Fruit fly (Drosophila melanogaster) whole organism, embryonic: Measurements from ENCODE around the gene CG15406.
A peak's percentile ranks its signal among the peaks of the same experiment; 100 is the strongest.

Experiments used
- Adf1 ChIP-seq: fragments of 200-800 bp; sonication (Bioruptor generic); IDR thresholded peaks from 2 replicates; pipeline ENCODE4 v1.3.6; 2022; ENCODE audit warnings: missing biosample characterization, missing genetic modification characterization
- CG1024 ChIP-seq: fragments of 200-800 bp; sonication (Bioruptor generic); IDR thresholded peaks from 2 replicates; pipeline ENCODE4 v1.3.6; 2022; ENCODE audit warnings: missing biosample characterization, missing genetic modification characterization
- CG11504 ChIP-seq: fragments of 200-800 bp; sonication (Bioruptor generic); optimal IDR thresholded peaks from 3 replicates; lab custom pipeline; 2019; ENCODE audit warnings: missing biosample characterization, mild to moderate bottlenecking, missing genetic modification characterization, moderate library complexity
- CG11696 ChIP-seq: fragments of 200-800 bp; sonication (Bioruptor generic); IDR thresholded peaks from 2 replicates; pipeline ENCODE4 v1.3.6; 2022; ENCODE audit warnings: missing biosample characterization, missing genetic modification characterization
- CG11723 ChIP-seq: fragments of 200-800 bp; sonication (Bioruptor generic); optimal IDR thresholded peaks from 2 replicates; lab custom pipeline; 2017; ENCODE audit warnings: missing biosample characterization, mild to moderate bottlenecking, missing genetic modification characterization
- CG13624 ChIP-seq: fragments of 200-800 bp; sonication (Bioruptor generic); optimal IDR thresholded peaks from 2 replicates; lab custom pipeline; 2016; ENCODE audit warnings: missing biosample characterization, missing genetic modification characterization
- CG14710 ChIP-seq: fragments of 200-800 bp; sonication (Bioruptor generic); optimal IDR thresholded peaks from 3 replicates; lab custom pipeline; 2019; ENCODE audit warnings: missing biosample characterization, mild to moderate bottlenecking, missing genetic modification characterization, moderate library complexity
- CG15011 ChIP-seq: fragments of 200-800 bp; sonication (Bioruptor generic); optimal IDR thresholded peaks from 3 replicates; lab custom pipeline; 2018; ENCODE audit warnings: missing biosample characterization, mild to moderate bottlenecking, missing genetic modification characterization
- CG15696 ChIP-seq: fragments of 200-800 bp; sonication (Bioruptor generic); optimal IDR thresholded peaks from 2 replicates; lab custom pipeline; 2019; ENCODE audit warnings: missing biosample characterization, mild to moderate bottlenecking, missing genetic modification characterization, moderate library complexity
- CG1792 ChIP-seq: fragments of 200-800 bp; sonication (Bioruptor generic); optimal IDR thresholded peaks from 2 replicates; lab custom pipeline; 2016; ENCODE audit warnings: missing biosample characterization, missing genetic modification characterization
- CG18262 ChIP-seq: fragments of 200-800 bp; optimal IDR thresholded peaks from 3 replicates; lab custom pipeline; 2019; ENCODE audit warnings: missing biosample characterization, mild to moderate bottlenecking, missing genetic modification characterization, moderate library complexity
- CG33213 ChIP-seq: fragments of 200-800 bp; sonication (Bioruptor generic); optimal IDR thresholded peaks from 3 replicates; lab custom pipeline; 2016; ENCODE audit warnings: missing biosample characterization, missing genetic modification characterization
- CG6689 ChIP-seq: fragments of 200-800 bp; sonication (Bioruptor generic); IDR thresholded peaks from 2 replicates; pipeline ENCODE4 v1.3.6; 2022; ENCODE audit warnings: missing biosample characterization, missing genetic modification characterization
- CG7839 ChIP-seq: fragments of 200-800 bp; sonication (Bioruptor generic); optimal IDR thresholded peaks from 3 replicates; lab custom pipeline; 2018; ENCODE audit warnings: missing biosample characterization, mild to moderate bottlenecking, missing genetic modification characterization, moderate library complexity
- CG7987 ChIP-seq: fragments of 200-800 bp; sonication (Bioruptor generic); optimal IDR thresholded peaks from 2 replicates; lab custom pipeline; 2018; ENCODE audit warnings: missing biosample characterization, mild to moderate bottlenecking, missing genetic modification characterization, moderate library complexity
- CG8281 ChIP-seq: fragments of 200-800 bp; sonication (Bioruptor generic); optimal IDR thresholded peaks from 2 replicates; lab custom pipeline; 2018; ENCODE audit warnings: missing biosample characterization, mild to moderate bottlenecking, missing genetic modification characterization, moderate library complexity
- CG9932 ChIP-seq: fragments of 200-800 bp; sonication (Bioruptor generic); IDR thresholded peaks from 2 replicates; pipeline ENCODE4 v1.3.6; 2022; ENCODE audit warnings: missing biosample characterization, missing genetic modification characterization
- CTCF ChIP-seq: fragments of 200-800 bp; sonication (Bioruptor generic); optimal IDR thresholded peaks from 2 replicates; lab custom pipeline; 2017; ENCODE audit warnings: missing biosample characterization, mild to moderate bottlenecking, missing genetic modification characterization, moderate library complexity
- Dad ChIP-seq: fragments of 200-800 bp; sonication (Bioruptor generic); optimal IDR thresholded peaks from 3 replicates; lab custom pipeline; 2016; ENCODE audit warnings: missing biosample characterization, missing genetic modification characterization
- Deaf1 ChIP-seq: fragments of 200-800 bp; optimal IDR thresholded peaks from 3 replicates; lab custom pipeline; 2019; ENCODE audit warnings: missing biosample characterization, mild to moderate bottlenecking, missing genetic modification characterization, moderate library complexity
- Dip3 ChIP-seq: fragments of 200-800 bp; sonication (Bioruptor generic); optimal IDR thresholded peaks from 3 replicates; lab custom pipeline; 2016; ENCODE audit warnings: missing biosample characterization, missing genetic modification characterization
- Dref ChIP-seq: fragments of 200-800 bp; sonication (Bioruptor generic); IDR thresholded peaks from 2 replicates; pipeline ENCODE4 v1.3.6; 2022; ENCODE audit warnings: missing biosample characterization, missing genetic modification characterization
- Eip74EF ChIP-seq, 2 experiments: fragments of 200-800 bp in 1 of 2; fragments of >200 bp in 1 of 2; sonication (Bioruptor generic) in 1 of 2; optimal IDR thresholded peaks; 2 replicates each; lab custom pipeline; 2017 to 2019; ENCODE audit warnings: missing biosample characterization in 2 of 2, missing genetic modification characterization in 2 of 2, mild to moderate bottlenecking in 1 of 2, moderate library complexity in 1 of 2
- Ets97D ChIP-seq: fragments of 200-800 bp; sonication (Bioruptor generic); optimal IDR thresholded peaks from 3 replicates; lab custom pipeline; 2016; ENCODE audit warnings: missing biosample characterization, missing genetic modification characterization
- HLH3B ChIP-seq: fragments of 200-800 bp; sonication (Bioruptor generic); IDR thresholded peaks from 2 replicates; pipeline ENCODE4 v1.3.6; 2022; ENCODE audit warnings: missing biosample characterization, missing genetic modification characterization
- HLH4C ChIP-seq: fragments of 200-800 bp; sonication (Bioruptor generic); IDR thresholded peaks from 3 replicates; pipeline ENCODE4 v1.3.6; 2022; ENCODE audit warnings: missing biosample characterization, missing genetic modification characterization; ENCODE audit not compliant: partially characterized antibody
- Lim3 ChIP-seq: fragments of 200-800 bp; sonication (Bioruptor generic); IDR thresholded peaks from 2 replicates; pipeline ENCODE4 v1.3.6; 2022; ENCODE audit warnings: missing biosample characterization, missing genetic modification characterization
- NC2β ChIP-seq: fragments of 200-800 bp; sonication (Bioruptor generic); optimal IDR thresholded peaks from 2 replicates; lab custom pipeline; 2016; ENCODE audit warnings: missing biosample characterization, missing genetic modification characterization
- Oaz ChIP-seq: fragments of 200-800 bp; sonication (Bioruptor generic); IDR thresholded peaks from 2 replicates; pipeline ENCODE4 v1.3.6; 2022; ENCODE audit warnings: missing biosample characterization, missing genetic modification characterization
- Oli ChIP-seq: fragments of 200-800 bp; sonication (Bioruptor generic); optimal IDR thresholded peaks from 2 replicates; lab custom pipeline; 2018; ENCODE audit warnings: missing biosample characterization, mild to moderate bottlenecking, missing genetic modification characterization, moderate library complexity
- ac ChIP-seq: fragments of 200-800 bp; sonication (Bioruptor generic); optimal IDR thresholded peaks from 3 replicates; lab custom pipeline; 2017; ENCODE audit warnings: missing biosample characterization, mild to moderate bottlenecking, missing genetic modification characterization
- ase ChIP-seq: fragments of 200-800 bp; sonication (Bioruptor generic); IDR thresholded peaks from 3 replicates; pipeline ENCODE4 v1.3.6; 2022; ENCODE audit warnings: missing biosample characterization, missing genetic modification characterization
- btn ChIP-seq: fragments of 200-800 bp; sonication (Bioruptor generic); optimal IDR thresholded peaks from 2 replicates; lab custom pipeline; 2016; ENCODE audit warnings: missing biosample characterization, missing genetic modification characterization
- cad ChIP-seq: fragments of >200 bp; optimal IDR thresholded peaks from 2 replicates; lab custom pipeline; 2017; ENCODE audit warnings: missing biosample characterization, missing genetic modification characterization
- chif ChIP-seq, 2 experiments: fragments of 200-800 bp; sonication (Bioruptor generic); optimal IDR thresholded peaks; 3 replicates each; lab custom pipeline; 2016; ENCODE audit warnings: missing biosample characterization in 2 of 2, missing genetic modification characterization in 2 of 2
- chm ChIP-seq: fragments of 200-800 bp; sonication (Bioruptor generic); IDR thresholded peaks from 2 replicates; pipeline ENCODE4 v1.3.6; 2022; ENCODE audit warnings: missing biosample characterization, missing genetic modification characterization
- da ChIP-seq: fragments of 200-800 bp; sonication (Bioruptor generic); optimal IDR thresholded peaks from 2 replicates; lab custom pipeline; 2016; ENCODE audit warnings: missing biosample characterization, missing genetic modification characterization
- dimm ChIP-seq: fragments of 200-800 bp; sonication (Bioruptor generic); IDR thresholded peaks from 2 replicates; pipeline ENCODE4 v1.3.6; 2022; ENCODE audit warnings: missing biosample characterization, missing genetic modification characterization
- gro ChIP-seq: fragments of 200-800 bp; sonication (Bioruptor generic); optimal IDR thresholded peaks from 2 replicates; lab custom pipeline; 2016; ENCODE audit warnings: missing biosample characterization, missing genetic modification characterization
- gt ChIP-seq: fragments of 200-800 bp; sonication (Bioruptor generic); IDR thresholded peaks from 2 replicates; pipeline ENCODE4 v1.3.6; 2022; ENCODE audit warnings: missing biosample characterization, missing genetic modification characterization
- h ChIP-seq: fragments of >200 bp; optimal IDR thresholded peaks from 2 replicates; lab custom pipeline; 2017
- ham ChIP-seq: fragments of 200-800 bp; sonication (Bioruptor generic); IDR thresholded peaks from 2 replicates; pipeline ENCODE4 v1.3.6; 2022; ENCODE audit warnings: missing biosample characterization, missing genetic modification characterization
- hbn ChIP-seq: fragments of 200-800 bp; sonication (Bioruptor generic); IDR thresholded peaks from 2 replicates; pipeline ENCODE4 v1.3.6; 2022; ENCODE audit warnings: missing biosample characterization, missing genetic modification characterization; ENCODE audit not compliant: partially characterized antibody
- kay ChIP-seq: fragments of 200-800 bp; sonication (Bioruptor generic); optimal IDR thresholded peaks from 2 replicates; lab custom pipeline; 2016; ENCODE audit warnings: missing biosample characterization, missing genetic modification characterization
- klu ChIP-seq: fragments of 200-800 bp; sonication (Bioruptor generic); IDR thresholded peaks from 2 replicates; pipeline ENCODE4 v1.3.6; 2022; ENCODE audit warnings: missing biosample characterization, missing genetic modification characterization
- rib ChIP-seq: fragments of 200-800 bp; sonication (Bioruptor generic); IDR thresholded peaks from 2 replicates; pipeline ENCODE4 v1.3.6; 2022; ENCODE audit warnings: missing biosample characterization, missing genetic modification characterization
- sd ChIP-seq: fragments of 200-800 bp; sonication (Bioruptor generic); optimal IDR thresholded peaks from 3 replicates; lab custom pipeline; 2018; ENCODE audit warnings: missing biosample characterization, mild to moderate bottlenecking, missing genetic modification characterization, moderate library complexity
- slp2 ChIP-seq: fragments of 200-800 bp; sonication (Bioruptor generic); optimal IDR thresholded peaks from 2 replicates; lab custom pipeline; 2016; ENCODE audit warnings: missing biosample characterization, missing genetic modification characterization
- tio ChIP-seq: fragments of 200-800 bp; sonication (Bioruptor generic); optimal IDR thresholded peaks from 2 replicates; lab custom pipeline; 2017; ENCODE audit warnings: missing biosample characterization, missing genetic modification characterization, inconsistent platforms
- trh ChIP-seq: fragments of 200-800 bp; sonication (Bioruptor generic); optimal IDR thresholded peaks from 2 replicates; lab custom pipeline; 2016; ENCODE audit warnings: missing biosample characterization, missing genetic modification characterization
- wor ChIP-seq: fragments of 200-800 bp; sonication (Bioruptor generic); IDR thresholded peaks from 2 replicates; pipeline ENCODE4 v1.3.6; 2022; ENCODE audit warnings: missing biosample characterization, missing genetic modification characterization

CG15406 gene

dm6 chr2L:3302958-3303842, 5.8 kb upstream of the CG15406 start, which contains the start of gene CG9663 (continued):
- TF ChIP-seq NC2β (peak; percentile 12), CTCF (no peak), chm (GFP tag; lab: Robert Waterston, UW) (peak; percentile 75), Adf1 (GFP tag; lab: Robert Waterston, UW) (no peak), sd (tag; lab: Kevin White, UChicago) (peak; percentile 29), ac (GFP tag; lab: Kevin White, UChicago) (no peak), gt (GFP tag; lab: Robert Waterston, UW) (no peak), CG11504 (tag; lab: Kevin White, UChicago) (no peak), Dref (GFP tag; lab: Robert Waterston, UW) (peak; percentile 82), Deaf1 (tag; lab: Kevin White, UChicago) (peak; percentile 3), Dip3 (no peak), CG15011 (GFP tag; lab: Kevin White, UChicago) (no peak), da (GFP tag; lab: Kevin White, UChicago) (no peak), CG1792 (GFP tag; lab: Kevin White, UChicago) (no peak), h (lab: Kevin White, UChicago) (no peak), cad (no peak), CG33213 (peak; percentile 38), CG13624 (GFP tag; lab: Kevin White, UChicago) (peak; percentile 7), CG9932 (GFP tag; lab: Robert Waterston, UW) (peak; percentile 51; the same call in 1 of the 2 replicates), CG11696 (GFP tag; lab: Robert Waterston, UW) (0 out of 2 replicates have a peak, but pooled peaks have one; percentile 12), btn (GFP tag; lab: Kevin White, UChicago) (no peak), Oaz (GFP tag; lab: Robert Waterston, UW) (no peak), Ets97D (GFP tag; lab: Kevin White, UChicago) (peak; percentile 53), trh (GFP tag; lab: Kevin White, UChicago) (no peak), CG11723 (GFP tag; lab: Kevin White, UChicago) (no peak), CG8281 (no peak), HLH4C (GFP tag; lab: Robert Waterston, UW) (peak; percentile 39; the same call in 1 of the 3 replicates), CG1024 (GFP tag; lab: Robert Waterston, UW) (no peak), CG6689 (GFP tag; lab: Robert Waterston, UW) (no peak), kay (GFP tag; lab: Kevin White, UChicago) (no peak), rib (GFP tag; lab: Robert Waterston, UW) (peak; percentile 46; the same call in 1 of the 2 replicates), tio (no peak), slp2 (GFP tag; lab: Kevin White, UChicago) (no peak), Oli (tag; lab: Kevin White, UChicago) (no peak), dimm (GFP tag; lab: Robert Waterston, UW) (no peak), ham (GFP tag; lab: Robert Waterston, UW) (no peak), CG14710 (tag; lab: Kevin White, UChicago) (peak; percentile 77), CG18262 (peak; percentile 10), ase (GFP tag; lab: Robert Waterston, UW) (no peak), CG15696 (tag; lab: Kevin White, UChicago) (no peak), HLH3B (GFP tag; lab: Robert Waterston, UW) (peak; percentile 40; the same call in 1 of the 2 replicates), Lim3 (GFP tag; lab: Robert Waterston, UW) (no peak), klu (GFP tag; lab: Robert Waterston, UW) (no peak; the same call in 1 of the 2 replicates), Dad (GFP tag; lab: Kevin White, UChicago) (no peak), hbn (GFP tag; lab: Robert Waterston, UW) (no peak), CG7839 (peak; percentile 28), CG7987 (GFP tag; lab: Kevin White, UChicago) (no peak), Eip74EF (GFP tag; optimal IDR thresholded peaks at IDR 0.05; lab: Kevin White, UChicago) (peak in 1 of 2 experiments; percentile 5), gro (GFP tag; lab: Kevin White, UChicago) (no peak), wor (GFP tag; lab: Robert Waterston, UW) (no peak), chif (GFP tag; optimal IDR thresholded peaks at IDR 0.05; lab: Kevin White, UChicago) (no peak)
